Worm (Caenorhabditis elegans) whole organism, young adult: ENCODE measurements around the gene Y39G8B.5.

Experiments used
- F22D6.2 ChIP-seq: sonication (generic microtip); optimal IDR thresholded peaks from 2 replicates; lab custom pipeline; 2016; ENCODE audit warnings: mild to moderate bottlenecking, missing genetic modification characterization, missing compliant biosample characterization
- attf-3 ChIP-seq: fragments of 200-800 bp; sonication (Bioruptor generic); conservative IDR thresholded peaks from 2 replicates; pipeline ENCODE4 v1.3.6; 2022; ENCODE audit warnings: missing genetic modification reagents, missing genetic modification characterization, missing compliant biosample characterization

- no peak for TF ChIP-seq F22D6.2
- no peak for TF ChIP-seq attf-3
Observed at ce11 chrII:14038331-14038730, 46.7 kb upstream of the Y39G8B.5 start.
